Fruit fly (Drosophila melanogaster): ENCODE measurements around the gene mRpS6.

The mRpS6 gene

dm6 chr3L:4382581-4382980 is 18.2 kb downstream of the mRpS6 start (continued):
- TF ChIP-seq sna (GFP tag; IDR thresholded peaks at IDR 0.05; ENCODE audit: partially characterized antibody) (peak; percentile 34; the same call in 1 of the 2 replicates), Awh (GFP tag; IDR thresholded peaks at IDR 0.05) (peak; percentile 94), Bteb2 (GFP tag; optimal IDR thresholded peaks at IDR 0.05) (no peak), Hsf (GFP tag; optimal IDR thresholded peaks at IDR 0.05) (no peak), CG1529 (GFP tag; optimal IDR thresholded peaks at IDR 0.05) (no peak), CG3847 (GFP tag; IDR thresholded peaks at IDR 0.05) (no peak), Blimp-1 (GFP tag; optimal IDR thresholded peaks at IDR 0.05) (no peak), CG2199 (GFP tag; IDR thresholded peaks at IDR 0.05) (0 out of 3 replicates have a peak, but pooled peaks have one; percentile 22), kni (GFP tag; optimal IDR thresholded peaks at IDR 0.05) (peak; percentile 6), CG9876 (GFP tag; optimal IDR thresholded peaks at IDR 0.05) (no peak), da (GFP tag; optimal IDR thresholded peaks at IDR 0.05) (no peak), dysf (GFP tag; IDR thresholded peaks at IDR 0.05) (no peak), CG8359 (GFP tag; optimal IDR thresholded peaks at IDR 0.05; ENCODE audit: borderline replicate concordance) (no peak), grau (tag; optimal IDR thresholded peaks at IDR 0.05) (no peak), run (tag; optimal IDR thresholded peaks at IDR 0.05) (no peak), repo (GFP tag; optimal IDR thresholded peaks at IDR 0.05) (no peak), CG17328 (GFP tag; IDR thresholded peaks at IDR 0.05) (no peak), CG8281 (tag; optimal IDR thresholded peaks at IDR 0.05) (no peak), Mes4 (GFP tag; optimal IDR thresholded peaks at IDR 0.05) (no peak), esg (GFP tag; conservative IDR thresholded peaks at IDR 0.05) (no peak), Sin3A (optimal IDR thresholded peaks at IDR 0.05) (no peak), CG6854 (GFP tag; optimal IDR thresholded peaks at IDR 0.05) (no peak), CG4617 (GFP tag; optimal IDR thresholded peaks at IDR 0.05; ENCODE audit: borderline replicate concordance) (no peak), CG15073 (GFP tag; optimal IDR thresholded peaks at IDR 0.05) (no peak), Doc3 (GFP tag; IDR thresholded peaks at IDR 0.05; ENCODE audit: partially characterized antibody) (no peak), CG8765 (GFP tag; IDR thresholded peaks at IDR 0.05) (no peak), gem (tag; optimal IDR thresholded peaks at IDR 0.05) (no peak), gt (GFP tag; IDR thresholded peaks at IDR 0.05) (no peak), D (optimal IDR thresholded peaks at IDR 0.05) (no peak), D (GFP tag; optimal IDR thresholded peaks at IDR 0.05) (no peak), CG12744 (GFP tag; optimal IDR thresholded peaks at IDR 0.05) (no peak), slp2 (GFP tag; optimal IDR thresholded peaks at IDR 0.05) (no peak), tll (GFP tag; optimal IDR thresholded peaks at IDR 0.05) (no peak), Ravus (GFP tag; IDR thresholded peaks at IDR 0.05) (no peak), CG11695 (GFP tag; IDR thresholded peaks at IDR 0.05) (no peak), CG13287 (GFP tag; IDR thresholded peaks at IDR 0.05; ENCODE audit: partially characterized antibody) (no peak), crc (GFP tag; optimal IDR thresholded peaks at IDR 0.05) (no peak), Deaf1 (tag; optimal IDR thresholded peaks at IDR 0.05) (no peak), oc (tag; optimal IDR thresholded peaks at IDR 0.05) (peak; percentile 75), CG10959 (GFP tag; IDR thresholded peaks at IDR 0.05) (no peak), C15 (GFP tag; IDR thresholded peaks at IDR 0.05) (no peak), CG2712 (tag; optimal IDR thresholded peaks at IDR 0.05) (no peak), ash1 (GFP tag; optimal IDR thresholded peaks at IDR 0.05) (no peak), bab2 (GFP tag; optimal IDR thresholded peaks at IDR 0.05) (no peak), CG1024 (GFP tag; IDR thresholded peaks at IDR 0.05) (no peak), p53 (GFP tag; optimal IDR thresholded peaks at IDR 0.05) (no peak), CG5245 (GFP tag; optimal IDR thresholded peaks at IDR 0.05) (no peak), sr (GFP tag; IDR thresholded peaks at IDR 0.05) (peak; percentile 96), z (GFP tag; IDR thresholded peaks at IDR 0.05) (no peak), CG7271 (tag; optimal IDR thresholded peaks at IDR 0.05) (no peak), Atf3 (GFP tag; optimal IDR thresholded peaks at IDR 0.05) (no peak), vvl (GFP tag; IDR thresholded peaks at IDR 0.05) (peak; percentile 62), CG16815 (GFP tag; optimal IDR thresholded peaks at IDR 0.05) (no peak)
